Worm (Caenorhabditis elegans) whole organism, early embryonic: Measurements from ENCODE around the gene Y40H4A.2.

Experiments used
- B0310.2 ChIP-seq: sonication (generic microtip); optimal IDR thresholded peaks from 2 replicates; lab custom pipeline; 2016; ENCODE audit warnings: mild to moderate bottlenecking, missing genetic modification characterization, missing compliant biosample characterization
- F13C5.2 ChIP-seq: sonication (generic microtip); optimal IDR thresholded peaks from 2 replicates; lab custom pipeline; 2017; ENCODE audit warnings: mild to moderate bottlenecking, missing genetic modification characterization, inconsistent platforms, missing compliant biosample characterization
- aly-1 ChIP-seq: sonication (generic microtip); optimal IDR thresholded peaks from 2 replicates; lab custom pipeline; 2016; ENCODE audit warnings: missing genetic modification characterization, missing compliant biosample characterization
- ama-1 ChIP-seq: fragments of 150-350 bp; optimal IDR thresholded peaks from 2 replicates; lab custom pipeline; 2014
- ceh-13 ChIP-seq: fragments of 200-800 bp; sonication (Bioruptor generic); optimal IDR thresholded peaks from 2 replicates; lab custom pipeline; 2018; ENCODE audit warnings: mild to moderate bottlenecking, missing genetic modification characterization, missing compliant biosample characterization
- ceh-36 ChIP-seq: sonication (generic microtip); optimal IDR thresholded peaks from 2 replicates; lab custom pipeline; 2016; ENCODE audit warnings: missing genetic modification characterization, inconsistent platforms, missing compliant biosample characterization
- ets-7 ChIP-seq: sonication (generic microtip); optimal IDR thresholded peaks from 2 replicates; lab custom pipeline; 2016; ENCODE audit warnings: missing genotype, missing genetic modification characterization, missing compliant biosample characterization
- flt-1 ChIP-seq: fragments of 200-800 bp; sonication (Bioruptor generic); IDR thresholded peaks from 2 replicates; pipeline ENCODE4 v1.3.6; 2022; ENCODE audit warnings: missing genetic modification characterization, missing compliant biosample characterization
- hmbx-1 ChIP-seq: sonication (generic microtip); optimal IDR thresholded peaks from 2 replicates; lab custom pipeline; 2016; ENCODE audit warnings: mild to moderate bottlenecking, missing genetic modification characterization, missing compliant biosample characterization
- hmg-4 ChIP-seq: fragments of 200-800 bp; sonication (Bioruptor generic); optimal IDR thresholded peaks from 2 replicates; lab custom pipeline; 2018; ENCODE audit warnings: mild to moderate bottlenecking, missing genetic modification characterization, missing compliant biosample characterization
- hnd-1 ChIP-seq: sonication (generic microtip); optimal IDR thresholded peaks from 2 replicates; lab custom pipeline; 2016; ENCODE audit warnings: missing genetic modification characterization, missing compliant biosample characterization
- pes-1 ChIP-seq: fragments of 200-800 bp; sonication (Bioruptor generic); IDR thresholded peaks from 2 replicates; pipeline ENCODE4 v1.3.6; 2022; ENCODE audit warnings: missing genetic modification reagents, missing genetic modification characterization, missing compliant biosample characterization
- scrt-1 ChIP-seq: fragments of 200-800 bp; sonication (Bioruptor generic); IDR thresholded peaks from 2 replicates; pipeline ENCODE4 v1.3.6; 2022; ENCODE audit warnings: missing genetic modification characterization, missing compliant biosample characterization
- sea-1 ChIP-seq: fragments of 200-800 bp; sonication (Bioruptor generic); conservative IDR thresholded peaks from 2 replicates; pipeline ENCODE4 v1.3.6; 2022; ENCODE audit warnings: missing genetic modification characterization, missing compliant biosample characterization
- tbx-11 ChIP-seq: fragments of 200-800 bp; sonication (Bioruptor generic); IDR thresholded peaks from 2 replicates; pipeline ENCODE4 v1.3.6; 2022; ENCODE audit warnings: missing genetic modification characterization, missing compliant biosample characterization
- tbx-37 ChIP-seq: fragments of 200-800 bp; sonication (Bioruptor generic); conservative IDR thresholded peaks from 2 replicates; pipeline ENCODE4 v1.3.6; 2022; ENCODE audit warnings: missing genetic modification reagents, missing genetic modification characterization, missing compliant biosample characterization
- tra-4 ChIP-seq: sonication (generic microtip); optimal IDR thresholded peaks from 2 replicates; lab custom pipeline; 2017; ENCODE audit warnings: missing genetic modification characterization, missing compliant biosample characterization

Gene Y40H4A.2

DNA sequence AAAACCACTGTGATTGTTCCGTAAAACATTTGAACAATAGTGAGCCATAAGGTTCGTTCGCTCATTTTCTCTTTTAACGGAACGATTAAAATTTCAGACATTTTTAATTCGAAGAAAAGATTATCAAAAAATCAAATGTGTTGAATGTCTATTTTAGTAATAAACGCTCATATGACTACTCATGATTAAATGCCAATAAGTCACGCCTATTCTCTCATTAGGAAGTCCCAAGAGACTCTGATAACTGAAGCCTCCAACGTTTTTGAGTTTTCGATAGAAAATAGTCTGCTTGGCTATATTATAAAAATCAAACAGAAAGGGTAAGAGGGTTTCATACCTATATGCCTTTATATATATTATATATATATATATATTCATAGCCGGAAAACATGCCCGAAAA lies 29.1 kb downstream of the Y40H4A.2 start, which contains the start of gene srg-47:
TSS of gene srg-47 (minus strand) at position 101 of the 400 bp plus-strand sequence.
- TF ChIP-seq tra-4 (tag; lab: Kevin White, UChicago) = no peak
- no peak for TF ChIP-seq ets-7 (tag; lab: Kevin White, UChicago)
- TF ChIP-seq tbx-11 (GFP tag; lab: Robert Waterston, UW) = no peak
- TF ChIP-seq pes-1 (GFP tag; lab: Robert Waterston, UW) = no peak
- no peak for TF ChIP-seq F13C5.2 (tag; lab: Kevin White, UChicago)
- TF ChIP-seq hnd-1 = no peak
- TF ChIP-seq sea-1 (GFP tag; lab: Robert Waterston, UW) = no peak
- no peak for TF ChIP-seq ceh-13 (GFP tag; lab: Kevin White, UChicago)
- TF ChIP-seq tbx-37 (GFP tag; lab: Robert Waterston, UW) = no peak
- no peak for TF ChIP-seq ceh-36 (tag; lab: Kevin White, UChicago)
- no peak for TF ChIP-seq hmg-4
- no peak for TF ChIP-seq hmbx-1 (tag; lab: Kevin White, UChicago)
- TF ChIP-seq B0310.2 (tag; lab: Kevin White, UChicago) = no peak
- no peak for TF ChIP-seq flt-1 (GFP tag; lab: Robert Waterston, UW)
- TF ChIP-seq ama-1 (lab: Kevin White, UChicago) = no peak
- TF ChIP-seq scrt-1 (GFP tag; lab: Robert Waterston, UW) = no peak

DNA sequence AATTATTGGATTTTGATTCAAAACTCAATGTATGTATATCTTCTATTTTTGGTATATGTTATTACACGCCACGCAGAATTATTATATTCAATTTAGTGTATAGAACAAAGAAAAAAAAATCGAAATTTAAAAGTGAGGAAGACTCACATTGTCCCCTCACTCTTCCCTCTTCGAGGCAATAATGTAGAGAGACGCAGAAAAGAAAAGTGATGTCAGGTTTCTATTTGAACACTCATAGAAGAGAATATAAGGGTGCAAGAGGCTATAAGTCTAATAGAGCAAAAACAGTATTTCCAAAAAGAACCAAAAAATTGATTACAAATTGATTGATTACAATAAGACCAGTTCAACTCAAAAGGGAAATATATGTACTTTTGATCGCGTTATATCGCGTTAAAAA lies 36.7 kb downstream of the Y40H4A.2 start:
- TF ChIP-seq B0310.2 (tag; lab: Kevin White, UChicago) = no peak
- TF ChIP-seq hmg-4 = no peak
- TF ChIP-seq scrt-1 (GFP tag; lab: Robert Waterston, UW) = no peak
- no peak for TF ChIP-seq hnd-1
- no peak for TF ChIP-seq tbx-11 (GFP tag; lab: Robert Waterston, UW)
- no peak for TF ChIP-seq hmbx-1 (tag; lab: Kevin White, UChicago)
- TF ChIP-seq ama-1 (lab: Kevin White, UChicago) = no peak
- no peak for TF ChIP-seq tbx-37 (GFP tag; lab: Robert Waterston, UW)
- TF ChIP-seq ceh-13 (GFP tag; lab: Kevin White, UChicago) = no peak
- no peak for TF ChIP-seq ets-7 (tag; lab: Kevin White, UChicago)
- TF ChIP-seq aly-1 (tag; lab: Kevin White, UChicago) = no peak
- TF ChIP-seq sea-1 (GFP tag; lab: Robert Waterston, UW) = no peak
- TF ChIP-seq ceh-36 (tag; lab: Kevin White, UChicago) = no peak
- no peak for TF ChIP-seq flt-1 (GFP tag; lab: Robert Waterston, UW)
- no peak for TF ChIP-seq pes-1 (GFP tag; lab: Robert Waterston, UW)
- no peak for TF ChIP-seq F13C5.2 (tag; lab: Kevin White, UChicago)
- TF ChIP-seq tra-4 (tag; lab: Kevin White, UChicago) = no peak

DNA sequence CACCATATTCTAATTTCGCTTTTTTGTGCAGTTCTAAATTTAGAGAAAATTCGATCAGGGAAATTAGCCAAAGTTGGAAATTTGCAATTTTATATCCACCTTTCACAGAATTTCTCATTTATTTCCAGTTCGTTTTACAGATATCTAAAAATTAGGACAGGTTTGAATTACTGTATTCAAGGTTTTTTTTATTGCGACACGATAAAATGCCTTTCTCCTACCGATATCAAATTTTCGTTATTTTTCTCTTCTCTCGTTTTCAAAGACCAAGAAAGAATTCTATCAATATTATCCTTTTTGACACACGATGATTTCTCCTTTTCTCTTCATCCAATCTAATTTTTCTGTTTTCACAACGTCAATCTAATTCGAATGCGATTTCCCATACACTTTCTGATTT lies 38.7 kb downstream of the Y40H4A.2 start, which contains the start of gene C53A5.13:
TSS of gene C53A5.13 (plus strand) at position 301 of the 400 bp plus-strand sequence.
- no peak for TF ChIP-seq hmbx-1 (tag; lab: Kevin White, UChicago)
- no peak for TF ChIP-seq B0310.2 (tag; lab: Kevin White, UChicago)
- no peak for TF ChIP-seq ets-7 (tag; lab: Kevin White, UChicago)
- no peak for TF ChIP-seq ceh-13 (GFP tag; lab: Kevin White, UChicago)
- TF ChIP-seq pes-1 (GFP tag; lab: Robert Waterston, UW) = no peak

DNA sequence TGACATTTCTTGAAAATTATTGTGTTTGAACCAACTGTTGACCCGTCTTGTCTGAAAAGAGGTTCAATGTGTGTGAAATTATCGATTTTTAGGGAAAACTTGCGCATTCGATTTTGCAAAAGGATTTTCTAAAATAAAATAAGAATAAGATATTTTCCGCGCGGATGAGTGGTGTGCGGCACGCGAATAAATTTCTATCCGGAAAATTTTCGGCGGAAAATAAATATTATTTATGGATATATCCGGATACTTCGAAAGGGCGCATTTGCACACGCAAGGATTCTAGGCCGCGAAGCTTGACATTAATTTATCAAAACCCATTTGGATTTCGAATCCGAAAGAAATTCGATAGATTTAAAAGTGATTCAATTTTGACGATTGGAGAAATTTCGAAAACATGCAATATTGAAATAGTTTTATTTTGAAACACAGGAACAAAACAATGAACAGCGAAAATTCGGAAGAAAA lies 39.4 kb downstream of the Y40H4A.2 start, which contains the start of gene rike-1:
TSS of gene rike-1 (minus strand) at position 51 of the 468 bp plus-strand sequence.
- TF ChIP-seq sea-1 (GFP tag; lab: Robert Waterston, UW) = no peak
- TF ChIP-seq tra-4 (tag; lab: Kevin White, UChicago) = no peak
- no peak for TF ChIP-seq tbx-11 (GFP tag; lab: Robert Waterston, UW)
- TF ChIP-seq ceh-13 (GFP tag; lab: Kevin White, UChicago) = no peak
- no peak for TF ChIP-seq F13C5.2 (tag; lab: Kevin White, UChicago)
- TF ChIP-seq tbx-37 (GFP tag; lab: Robert Waterston, UW) = no peak
- TF ChIP-seq hmbx-1 (tag; lab: Kevin White, UChicago) = no peak
- no peak for TF ChIP-seq ets-7 (tag; lab: Kevin White, UChicago)
- TF ChIP-seq ama-1 (lab: Kevin White, UChicago) = no peak
- no peak for TF ChIP-seq aly-1 (tag; lab: Kevin White, UChicago)
- TF ChIP-seq scrt-1 (GFP tag; lab: Robert Waterston, UW) = no peak
- TF ChIP-seq flt-1 (GFP tag; lab: Robert Waterston, UW) = no peak
- no peak for TF ChIP-seq ceh-36 (tag; lab: Kevin White, UChicago)
- TF ChIP-seq hmg-4 = no peak
- TF ChIP-seq pes-1 (GFP tag; lab: Robert Waterston, UW) = no peak
- TF ChIP-seq B0310.2 (tag; lab: Kevin White, UChicago) = no peak
- no peak for TF ChIP-seq hnd-1

DNA sequence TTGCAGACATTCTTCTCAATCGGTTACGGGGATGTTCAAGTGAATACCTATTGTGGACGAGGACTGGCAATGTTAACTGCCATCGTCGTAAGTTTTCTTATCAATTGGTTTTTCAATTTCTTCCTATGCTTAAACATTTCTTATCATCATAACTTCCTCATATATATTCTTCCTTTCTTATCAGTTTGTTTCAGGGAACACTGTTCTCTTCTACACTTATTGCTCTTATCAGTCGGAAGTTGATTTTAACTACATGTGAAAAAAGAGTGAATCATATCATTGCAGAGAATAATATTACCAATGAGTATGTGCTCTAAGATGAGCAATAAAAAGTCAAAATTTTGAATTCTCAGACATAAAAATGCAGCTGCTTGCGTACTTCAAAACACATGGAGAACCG lies 43.1 kb downstream of the Y40H4A.2 start:
- no peak for TF ChIP-seq ets-7 (tag; lab: Kevin White, UChicago)
- no peak for TF ChIP-seq hnd-1
- no peak for TF ChIP-seq tbx-37 (GFP tag; lab: Robert Waterston, UW)
- no peak for TF ChIP-seq ceh-13 (GFP tag; lab: Kevin White, UChicago)
- no peak for TF ChIP-seq hmg-4
- TF ChIP-seq flt-1 (GFP tag; lab: Robert Waterston, UW) = no peak
- no peak for TF ChIP-seq B0310.2 (tag; lab: Kevin White, UChicago)

DNA sequence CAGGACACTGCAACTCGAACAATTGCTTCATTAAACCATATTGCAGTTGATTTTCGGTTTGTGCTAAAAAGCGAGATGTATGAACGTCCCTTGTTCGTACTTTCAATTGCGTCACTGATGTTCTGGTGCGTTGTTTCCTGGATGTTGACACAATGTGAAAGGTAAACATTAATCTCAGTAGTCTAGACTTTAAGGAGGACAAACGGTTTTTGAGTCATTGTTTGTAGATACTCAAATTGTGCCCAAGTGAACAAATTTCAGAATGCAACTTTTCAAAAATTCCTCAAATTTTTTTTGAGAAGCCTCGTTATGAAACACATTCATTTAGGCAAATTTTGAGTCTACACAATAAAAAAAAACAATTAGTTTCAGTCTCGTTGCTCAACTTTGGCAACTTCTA lies 44.3 kb downstream of the Y40H4A.2 start:
- TF ChIP-seq hmg-4 = no peak
- TF ChIP-seq hmbx-1 (tag; lab: Kevin White, UChicago) = no peak
- TF ChIP-seq flt-1 (GFP tag; lab: Robert Waterston, UW) = no peak
- TF ChIP-seq sea-1 (GFP tag; lab: Robert Waterston, UW) = no peak
- TF ChIP-seq ets-7 (tag; lab: Kevin White, UChicago) = no peak
- no peak for TF ChIP-seq tbx-37 (GFP tag; lab: Robert Waterston, UW)
- no peak for TF ChIP-seq scrt-1 (GFP tag; lab: Robert Waterston, UW)
- TF ChIP-seq pes-1 (GFP tag; lab: Robert Waterston, UW) = no peak
- TF ChIP-seq ama-1 (lab: Kevin White, UChicago) = no peak
- TF ChIP-seq ceh-36 (tag; lab: Kevin White, UChicago) = no peak
- TF ChIP-seq hnd-1 = no peak
- TF ChIP-seq B0310.2 (tag; lab: Kevin White, UChicago) = no peak
- TF ChIP-seq aly-1 (tag; lab: Kevin White, UChicago) = no peak
